Worm (Caenorhabditis elegans): Measurements from ENCODE around the gene farl-11.

- peak in 1 of 2 experiments; percentile 68 for TF ChIP-seq mdl-1 (tag; optimal IDR thresholded peaks at IDR 0.05)
- peak; percentile 93 for TF ChIP-seq spr-1 (tag; optimal IDR thresholded peaks at IDR 0.05)
- TF ChIP-seq aly-2 (tag; optimal IDR thresholded peaks at IDR 0.05) = no peak
- TF ChIP-seq nhr-6 (tag; optimal IDR thresholded peaks at IDR 0.05) = peak; percentile 85
- TF ChIP-seq gei-8 (GFP tag; optimal IDR thresholded peaks at IDR 0.05) = peak; percentile 65
- no peak for TF ChIP-seq Y75B8A.6 (GFP tag; IDR thresholded peaks at IDR 0.05)
These were observed 47.3 kb upstream of the farl-11 start, which contains the start of gene fust-1 for ce11 chrII:7151969-7152631.
